Worm (Caenorhabditis elegans) whole organism, L4 larva: ENCODE measurements around the gene clc-26.

Experiments used
- ama-1 ChIP-seq: fragments of 150-350 bp; optimal IDR thresholded peaks from 2 replicates; lab custom pipeline; 2014; ENCODE audit warnings: inconsistent platforms, mixed read lengths
- ces-1 ChIP-seq: fragments of 150-350 bp; sonication (generic microtip); optimal IDR thresholded peaks from 4 replicates; lab custom pipeline; 2014; ENCODE audit warnings: missing biosample characterization, missing genetic modification reagents, missing genetic modification characterization
- cey-2 ChIP-seq: sonication (generic microtip); optimal IDR thresholded peaks from 3 replicates; lab custom pipeline; 2017; ENCODE audit warnings: missing genetic modification characterization, mild to moderate bottlenecking, missing compliant biosample characterization, antibody characterized with exemption, borderline replicate concordance; ENCODE audit not compliant: insufficient read depth
- egl-27 ChIP-seq: sonication (generic microtip); optimal IDR thresholded peaks from 3 replicates; lab custom pipeline; 2017; ENCODE audit warnings: missing biosample characterization, missing genetic modification reagents, missing genetic modification characterization
- fkh-10 ChIP-seq: fragments of 150-350 bp; optimal IDR thresholded peaks from 2 replicates; lab custom pipeline; 2014; ENCODE audit warnings: missing biosample characterization, missing genetic modification reagents, missing genetic modification characterization
- lin-15B ChIP-seq: fragments of 150-350 bp; sonication (generic microtip); optimal IDR thresholded peaks from 3 replicates; lab custom pipeline; 2014; ENCODE audit warnings: missing biosample characterization, missing genetic modification characterization
- snpc-4 ChIP-seq: fragments of 150-350 bp; optimal IDR thresholded peaks from 2 replicates; lab custom pipeline; 2014; ENCODE audit warnings: missing biosample characterization, missing genetic modification characterization
- spr-1 ChIP-seq: sonication (generic microtip); optimal IDR thresholded peaks from 2 replicates; lab custom pipeline; 2016; ENCODE audit warnings: mild to moderate bottlenecking, missing genetic modification characterization, missing compliant biosample characterization
- unc-130 ChIP-seq: sonication (generic microtip); optimal IDR thresholded peaks from 2 replicates; lab custom pipeline; 2016; ENCODE audit warnings: missing genetic modification reagents, missing genetic modification characterization, missing compliant biosample characterization
- ztf-11 ChIP-seq: fragments of 150-350 bp; optimal IDR thresholded peaks from 2 replicates; lab custom pipeline; 2014; ENCODE audit warnings: missing biosample characterization, missing genetic modification characterization

ce11 chrIII:1058074-1058473 is 27.2 kb upstream of the clc-26 start:
- no peak for TF ChIP-seq cey-2 (tag; lab: Kevin White, UChicago)
- TF ChIP-seq ztf-11 (tag; lab: Kevin White, UChicago), result no peak
- no peak for TF ChIP-seq snpc-4 (tag; lab: Kevin White, UChicago)
- TF ChIP-seq egl-27 (tag; lab: Kevin White, UChicago), result no peak
- TF ChIP-seq lin-15B (tag; lab: Kevin White, UChicago), result no peak
- TF ChIP-seq fkh-10 (GFP tag; lab: Kevin White, UChicago), result no peak
- TF ChIP-seq ces-1 (GFP tag; lab: Kevin White, UChicago), result no peak
- no peak for TF ChIP-seq ama-1 (lab: Kevin White, UChicago)
- no peak for TF ChIP-seq unc-130 (GFP tag; lab: Kevin White, UChicago)
- no peak for TF ChIP-seq spr-1 (tag; lab: Kevin White, UChicago)
